Worm (Caenorhabditis elegans) whole organism, L3 larva: Measurements from ENCODE around the gene orc-2.

ENCODE experiments used
- ZK546.5 ChIP-seq: sonication (generic microtip); optimal IDR thresholded peaks from 2 replicates; lab custom pipeline; 2017; ENCODE audit warnings: missing biosample characterization, missing genetic modification characterization
- aly-2 ChIP-seq: fragments of 150-350 bp; optimal IDR thresholded peaks from 2 replicates; lab custom pipeline; 2014; ENCODE audit warnings: missing biosample characterization, missing genetic modification characterization
- ama-1 ChIP-seq: fragments of 150-350 bp; optimal IDR thresholded peaks from 2 replicates; lab custom pipeline; 2018
- ceh-28 ChIP-seq: fragments of 150-350 bp; optimal IDR thresholded peaks from 2 replicates; lab custom pipeline; 2014; ENCODE audit warnings: missing biosample characterization, missing genetic modification reagents, missing genetic modification characterization
- egl-27 ChIP-seq: sonication (generic microtip); optimal IDR thresholded peaks from 4 replicates; lab custom pipeline; 2017; ENCODE audit warnings: missing biosample characterization, missing genetic modification reagents, missing genetic modification characterization
- fkh-10 ChIP-seq: sonication (generic microtip); optimal IDR thresholded peaks from 2 replicates; lab custom pipeline; 2017; ENCODE audit warnings: missing biosample characterization, missing genetic modification reagents, missing genetic modification characterization
- fos-1 ChIP-seq: fragments of 150-350 bp; optimal IDR thresholded peaks from 2 replicates; lab custom pipeline; 2014; ENCODE audit warnings: missing biosample characterization, missing genetic modification characterization
- jun-1 ChIP-seq: fragments of 150-350 bp; optimal IDR thresholded peaks from 2 replicates; lab custom pipeline; 2014; ENCODE audit warnings: missing biosample characterization, missing genetic modification reagents, missing genetic modification characterization
- pqm-1 ChIP-seq: fragments of 150-350 bp; optimal IDR thresholded peaks from 2 replicates; lab custom pipeline; 2017; ENCODE audit warnings: missing biosample characterization, missing genetic modification characterization, inconsistent platforms
- snpc-4 ChIP-seq: fragments of 150-350 bp; optimal IDR thresholded peaks from 2 replicates; lab custom pipeline; 2014; ENCODE audit warnings: missing biosample characterization, missing genetic modification characterization
- unc-39 ChIP-seq: sonication (generic microtip); optimal IDR thresholded peaks from 4 replicates; lab custom pipeline; 2017; ENCODE audit warnings: missing biosample characterization, missing genetic modification characterization
- unc-62 ChIP-seq: fragments of 150-350 bp; sonication (generic microtip); optimal IDR thresholded peaks from 4 replicates; lab custom pipeline; 2014; ENCODE audit warnings: missing biosample characterization, missing genetic modification reagents, missing genetic modification characterization
- ztf-4 ChIP-seq: fragments of 150-350 bp; optimal IDR thresholded peaks from 2 replicates; lab custom pipeline; 2014; ENCODE audit warnings: missing biosample characterization, missing genetic modification characterization

ce11 chrII:10894996-10895395 lies 21.3 kb downstream of the orc-2 start, which contains the start of gene sra-10:
- TF ChIP-seq ama-1 (lab: Kevin White, UChicago): no peak
- no peak for TF ChIP-seq unc-39 (tag; lab: Kevin White, UChicago)
- no peak for TF ChIP-seq ztf-4
- TF ChIP-seq snpc-4 (tag; lab: Kevin White, UChicago): no peak
- no peak for TF ChIP-seq ceh-28
- TF ChIP-seq fos-1 (tag; lab: Kevin White, UChicago): no peak
- TF ChIP-seq jun-1 (tag; lab: Kevin White, UChicago): no peak
- no peak for TF ChIP-seq ZK546.5 (tag; lab: Kevin White, UChicago)
- TF ChIP-seq egl-27 (tag; lab: Kevin White, UChicago): no peak
- TF ChIP-seq pqm-1 (tag; lab: Kevin White, UChicago): no peak
- no peak for TF ChIP-seq aly-2
- TF ChIP-seq fkh-10 (GFP tag; lab: Kevin White, UChicago): no peak
- TF ChIP-seq unc-62 (GFP tag; lab: Kevin White, UChicago): no peak
